Worm (Caenorhabditis elegans) whole organism, L1 larva: ENCODE measurements around the gene klc-1.

Source experiments
- C04F5.9 ChIP-seq: sonication (generic microtip); optimal IDR thresholded peaks from 2 replicates; lab custom pipeline; 2016; ENCODE audit warnings: missing genetic modification characterization, missing compliant biosample characterization
- C16A3.4 ChIP-seq: fragments of 150-350 bp; optimal IDR thresholded peaks from 2 replicates; lab custom pipeline; 2014; ENCODE audit warnings: missing biosample characterization, missing genetic modification characterization
- aly-2 ChIP-seq: fragments of 150-350 bp; optimal IDR thresholded peaks from 2 replicates; lab custom pipeline; 2014; ENCODE audit warnings: missing biosample characterization, missing genetic modification characterization
- ama-1 ChIP-seq: fragments of 150-350 bp; optimal IDR thresholded peaks from 2 replicates; lab custom pipeline; 2014
- blmp-1 ChIP-seq: fragments of 150-350 bp; optimal IDR thresholded peaks from 2 replicates; lab custom pipeline; 2014; ENCODE audit warnings: missing biosample characterization, missing genetic modification characterization
- ceh-8 ChIP-seq: fragments of 200-800 bp; sonication (Bioruptor generic); optimal IDR thresholded peaks from 2 replicates; lab custom pipeline; 2018; ENCODE audit warnings: mild to moderate bottlenecking, missing genetic modification characterization, moderate library complexity, missing compliant biosample characterization
- ceh-90 ChIP-seq: sonication (generic microtip); optimal IDR thresholded peaks from 2 replicates; lab custom pipeline; 2016; ENCODE audit warnings: missing genetic modification characterization, missing compliant biosample characterization
- ces-1 ChIP-seq: fragments of 150-350 bp; optimal IDR thresholded peaks from 2 replicates; lab custom pipeline; 2014; ENCODE audit warnings: missing biosample characterization, missing genetic modification reagents, missing genetic modification characterization
- dpl-1 ChIP-seq, 3 experiments: fragments of 150-350 bp in 2 of 3; sonication (generic microtip) in 1 of 3; optimal IDR thresholded peaks; 2 replicates each; lab custom pipeline; 2014 to 2017; ENCODE audit warnings: missing biosample characterization in 3 of 3, missing genetic modification characterization in 3 of 3, missing genetic modification reagents in 3 of 3
- dsc-1 ChIP-seq: sonication (generic microtip); optimal IDR thresholded peaks from 2 replicates; lab custom pipeline; 2016; ENCODE audit warnings: mild to moderate bottlenecking, missing genetic modification characterization, missing compliant biosample characterization
- efl-3 ChIP-seq: fragments of 200-800 bp; sonication (Bioruptor generic); optimal IDR thresholded peaks from 2 replicates; lab custom pipeline; 2018; ENCODE audit warnings: mild to moderate bottlenecking, missing genetic modification characterization, missing compliant biosample characterization
- egl-13 ChIP-seq: sonication (generic microtip); optimal IDR thresholded peaks from 2 replicates; lab custom pipeline; 2016; ENCODE audit warnings: missing genotype, missing genetic modification reagents, missing genetic modification characterization, missing compliant biosample characterization
- egl-27 ChIP-seq, 2 experiments: fragments of 150-350 bp in 1 of 2; sonication (generic microtip); optimal IDR thresholded peaks; 3 replicates each; lab custom pipeline; 2017 to 2018; ENCODE audit warnings: missing biosample characterization in 2 of 2, missing genetic modification characterization in 2 of 2, missing genetic modification reagents in 2 of 2
- fkh-8 ChIP-seq: sonication (generic microtip); optimal IDR thresholded peaks from 2 replicates; lab custom pipeline; 2016; ENCODE audit warnings: mild to moderate bottlenecking, missing genetic modification characterization, missing compliant biosample characterization
- grh-1 ChIP-seq: fragments of 200-800 bp; sonication (Bioruptor generic); IDR thresholded peaks from 2 replicates; pipeline ENCODE4 v1.3.6; 2022; ENCODE audit warnings: missing genetic modification reagents, missing genetic modification characterization, missing compliant biosample characterization
- hlh-17 ChIP-seq: fragments of 200-800 bp; sonication (Bioruptor generic); optimal IDR thresholded peaks from 2 replicates; lab custom pipeline; 2018; ENCODE audit warnings: missing genetic modification characterization, mild to moderate bottlenecking, missing compliant biosample characterization, moderate library complexity, borderline replicate concordance
- irx-1 ChIP-seq: sonication (generic microtip); optimal IDR thresholded peaks from 2 replicates; lab custom pipeline; 2016; ENCODE audit warnings: missing genetic modification characterization, missing compliant biosample characterization
- isw-1 ChIP-seq: fragments of 200-800 bp; sonication (Bioruptor generic); IDR thresholded peaks from 2 replicates; pipeline ENCODE4 v1.3.6; 2022; ENCODE audit warnings: missing genetic modification characterization, missing compliant biosample characterization
- jun-1 ChIP-seq: fragments of 150-350 bp; optimal IDR thresholded peaks from 2 replicates; lab custom pipeline; 2014; ENCODE audit warnings: missing biosample characterization, missing genetic modification reagents, missing genetic modification characterization
- lin-13 ChIP-seq: fragments of 150-350 bp; optimal IDR thresholded peaks from 2 replicates; lab custom pipeline; 2014; ENCODE audit warnings: missing biosample characterization, missing genetic modification reagents, missing genetic modification characterization
- lin-39 ChIP-seq: fragments of 150-350 bp; optimal IDR thresholded peaks from 2 replicates; lab custom pipeline; 2014; ENCODE audit warnings: missing biosample characterization, missing genetic modification reagents, missing genetic modification characterization
- lir-3 ChIP-seq: sonication (generic microtip); optimal IDR thresholded peaks from 2 replicates; lab custom pipeline; 2016; ENCODE audit warnings: mild to moderate bottlenecking, missing genetic modification characterization, moderate library complexity, missing compliant biosample characterization; ENCODE audit not compliant: poor library complexity
- mab-9 ChIP-seq: fragments of 200-800 bp; sonication (Bioruptor generic); IDR thresholded peaks from 2 replicates; pipeline ENCODE4 v1.3.6; 2022; ENCODE audit warnings: missing genetic modification reagents, missing genetic modification characterization, missing compliant biosample characterization
- mep-1 ChIP-seq: fragments of 150-350 bp; optimal IDR thresholded peaks from 2 replicates; lab custom pipeline; 2014; ENCODE audit warnings: missing biosample characterization, missing genetic modification characterization
- nhr-12 ChIP-seq: sonication (generic microtip); optimal IDR thresholded peaks from 2 replicates; lab custom pipeline; 2017; ENCODE audit warnings: missing biosample characterization, missing genetic modification characterization
- nhr-19 ChIP-seq: fragments of 200-800 bp; sonication (Bioruptor generic); conservative IDR thresholded peaks from 2 replicates; pipeline ENCODE4 v1.3.6; 2022; ENCODE audit warnings: missing genetic modification characterization, missing compliant biosample characterization
- nhr-47 ChIP-seq: sonication (generic microtip); optimal IDR thresholded peaks from 2 replicates; lab custom pipeline; 2016; ENCODE audit warnings: mild to moderate bottlenecking, missing genetic modification characterization, moderate library complexity, missing compliant biosample characterization
- nhr-71 ChIP-seq: sonication (generic microtip); optimal IDR thresholded peaks from 2 replicates; lab custom pipeline; 2016; ENCODE audit warnings: mild to moderate bottlenecking, missing genetic modification characterization, moderate library complexity, missing compliant biosample characterization
- nhr-76 ChIP-seq: sonication (generic microtip); optimal IDR thresholded peaks from 2 replicates; lab custom pipeline; 2017; ENCODE audit warnings: missing biosample characterization, missing genetic modification characterization
- nhr-84 ChIP-seq: sonication (generic microtip); optimal IDR thresholded peaks from 2 replicates; lab custom pipeline; 2017; ENCODE audit warnings: missing biosample characterization, missing genetic modification characterization
- nhr-85 ChIP-seq: sonication (generic microtip); peaks from one replicate; lab custom pipeline; 2016; ENCODE audit warnings: missing genetic modification characterization, inconsistent platforms, missing compliant biosample characterization
- nhr-90 ChIP-seq: sonication (generic microtip); optimal IDR thresholded peaks from 2 replicates; lab custom pipeline; 2016; ENCODE audit warnings: mild to moderate bottlenecking, missing genetic modification characterization, missing compliant biosample characterization; ENCODE audit not compliant: poor library complexity
- pax-3 ChIP-seq: fragments of 200-800 bp; sonication (Bioruptor generic); optimal IDR thresholded peaks from 2 replicates; lab custom pipeline; 2018; ENCODE audit warnings: mild to moderate bottlenecking, missing genetic modification characterization, moderate library complexity, missing compliant biosample characterization
- sup-37 ChIP-seq: fragments of 200-800 bp; sonication (Bioruptor generic); optimal IDR thresholded peaks from 2 replicates; lab custom pipeline; 2018; ENCODE audit warnings: mild to moderate bottlenecking, missing genetic modification characterization, missing compliant biosample characterization
- swsn-7 ChIP-seq: sonication (generic microtip); optimal IDR thresholded peaks from 2 replicates; lab custom pipeline; 2016; ENCODE audit warnings: missing genetic modification characterization, missing compliant biosample characterization
- unc-30 ChIP-seq: sonication (generic microtip); optimal IDR thresholded peaks from 2 replicates; lab custom pipeline; 2017; ENCODE audit warnings: missing biosample characterization, missing genetic modification characterization
- unc-98 ChIP-seq: fragments of 200-800 bp; sonication (Bioruptor generic); IDR thresholded peaks from 2 replicates; pipeline ENCODE4 v1.3.6; 2022; ENCODE audit warnings: missing genetic modification characterization, missing compliant biosample characterization
- xbp-1 ChIP-seq: sonication (generic microtip); optimal IDR thresholded peaks from 2 replicates; lab custom pipeline; 2016; ENCODE audit warnings: missing genetic modification characterization, missing compliant biosample characterization
- zag-1 ChIP-seq: fragments of 150-350 bp; optimal IDR thresholded peaks from 2 replicates; lab custom pipeline; 2014; ENCODE audit warnings: missing biosample characterization, missing genetic modification characterization
- zip-4 ChIP-seq: fragments of 200-800 bp; sonication (Bioruptor generic); optimal IDR thresholded peaks from 2 replicates; lab custom pipeline; 2018; ENCODE audit warnings: mild to moderate bottlenecking, missing genetic modification characterization, moderate library complexity, missing compliant biosample characterization
- ztf-11 ChIP-seq, 2 experiments: sonication (generic microtip); optimal IDR thresholded peaks; 2 replicates each; lab custom pipeline; 2016 to 2017; ENCODE audit warnings: missing genetic modification characterization in 2 of 2, missing biosample characterization in 1 of 2, missing compliant biosample characterization in 1 of 2

The klc-1 gene

ce11 chrIV:11082789-11083235, 723 bp upstream of the klc-1 start (continued):
- peak; percentile 67 for TF ChIP-seq C04F5.9 (tag; lab: Kevin White, UChicago)
- peak; percentile 89 for TF ChIP-seq lir-3 (tag; lab: Kevin White, UChicago)
- TF ChIP-seq nhr-12 (tag; lab: Kevin White, UChicago), result no peak
- no peak for TF ChIP-seq nhr-76 (tag; lab: Kevin White, UChicago)
- peak; percentile 96 for TF ChIP-seq nhr-47 (tag; lab: Kevin White, UChicago)
- TF ChIP-seq nhr-71 (tag; lab: Kevin White, UChicago), result peak; percentile 99
- TF ChIP-seq ceh-8 (GFP tag; lab: Kevin White, UChicago), result peak; percentile 89
- peak; percentile 96 for TF ChIP-seq swsn-7 (tag; lab: Kevin White, UChicago)
- no peak for TF ChIP-seq hlh-17 (GFP tag; lab: Kevin White, UChicago)
- TF ChIP-seq C16A3.4 (tag; lab: Kevin White, UChicago), result peak; percentile 91
- TF ChIP-seq aly-2 (tag; lab: Kevin White, UChicago), result peak; percentile 73
- peak; percentile 81 for TF ChIP-seq mab-9 (GFP tag; lab: Robert Waterston, UW)
- TF ChIP-seq zip-4 (GFP tag; lab: Kevin White, UChicago), result peak; percentile 60
- TF ChIP-seq pax-3 (tag; lab: Kevin White, UChicago), result peak; percentile 70
- peak; percentile 91 for TF ChIP-seq nhr-19 (GFP tag; lab: Robert Waterston, UW)
- no peak for TF ChIP-seq ceh-90
- peak in 1 of 2 experiments; percentile 77 for TF ChIP-seq ztf-11 (tag; optimal IDR thresholded peaks at IDR 0.05; lab: Kevin White, UChicago)
- peak; percentile 100 for TF ChIP-seq zag-1 (tag; lab: Kevin White, UChicago)
- peak; percentile 76 for TF ChIP-seq grh-1 (GFP tag; lab: Robert Waterston, UW)
- TF ChIP-seq lin-13 (GFP tag; lab: Kevin White, UChicago), result peak; percentile 93
- no peak for TF ChIP-seq efl-3 (GFP tag; lab: Kevin White, UChicago)
- peak; percentile 94 for TF ChIP-seq xbp-1 (tag; lab: Kevin White, UChicago)
- no peak for TF ChIP-seq ces-1 (GFP tag; lab: Kevin White, UChicago)
- peak; percentile 84 for TF ChIP-seq isw-1 (GFP tag; lab: Robert Waterston, UW)
- TF ChIP-seq fkh-8, result peak; percentile 97
- peak; percentile 73 for TF ChIP-seq ama-1 (lab: Kevin White, UChicago)
- TF ChIP-seq dsc-1 (tag; lab: Kevin White, UChicago), result peak; percentile 93
- no peak for TF ChIP-seq unc-30 (tag; lab: Kevin White, UChicago)
- peak; percentile 86 for TF ChIP-seq blmp-1 (tag; lab: Kevin White, UChicago)
- TF ChIP-seq sup-37 (GFP tag; lab: Kevin White, UChicago), result peak; percentile 42
- peak; percentile 92 for TF ChIP-seq jun-1 (tag; lab: Kevin White, UChicago)
- TF ChIP-seq irx-1 (tag; lab: Kevin White, UChicago), result peak; percentile 87
- TF ChIP-seq dpl-1 (GFP tag; optimal IDR thresholded peaks at IDR 0.05; lab: Kevin White, UChicago), result peak; percentile 69 to 75 (median 73)
- TF ChIP-seq unc-98 (GFP tag; lab: Robert Waterston, UW), result no peak; the same call in 1 of the 2 replicates
- TF ChIP-seq egl-13 (tag; lab: Kevin White, UChicago), result peak; percentile 91
- peak; percentile 96 for TF ChIP-seq mep-1 (tag; lab: Kevin White, UChicago)
- TF ChIP-seq lin-39, result peak; percentile 83

ce11 chrIV:11089527-11089926, 6.0 kb downstream of the klc-1 start, which contains the start of gene M7.7:
Gene M7.7 (plus strand): TSS chrIV:11089827.
- TF ChIP-seq egl-27 (tag; optimal IDR thresholded peaks at IDR 0.05; lab: Kevin White, UChicago) (no peak), nhr-84 (tag; lab: Kevin White, UChicago) (no peak), aly-2 (tag; lab: Kevin White, UChicago) (no peak), dpl-1 (GFP tag; optimal IDR thresholded peaks at IDR 0.05; lab: Kevin White, UChicago) (no peak), nhr-85 (tag; lab: Kevin White, UChicago) (no peak), nhr-90 (tag; lab: Kevin White, UChicago) (no peak)
